Fruit fly (Drosophila melanogaster): ENCODE results near the gene CG32638.

Gene CG32638

dm6 chrX:13128750-13129152 is at the start of gene CG32638, which contains the start of the genes CG15717 and MFS10 (continued):
- TF ChIP-seq CG7556 (GFP tag; optimal IDR thresholded peaks at IDR 0.05) (no peak), GATAe (GFP tag; conservative IDR thresholded peaks at IDR 0.05) (peak; percentile 51; the same call in 1 of the 2 replicates), CG7928 (GFP tag; optimal IDR thresholded peaks at IDR 0.05) (no peak), dimm (GFP tag; IDR thresholded peaks at IDR 0.05) (no peak), CG18262 (tag; optimal IDR thresholded peaks at IDR 0.05) (no peak), dm (GFP tag; optimal IDR thresholded peaks at IDR 0.05) (peak; percentile 55), CG18476 (GFP tag; optimal IDR thresholded peaks at IDR 0.05) (no peak), salm (tag; optimal IDR thresholded peaks at IDR 0.05) (no peak), CG32767 (GFP tag; IDR thresholded peaks at IDR 0.05) (no peak), Sry-δ (GFP tag; optimal IDR thresholded peaks at IDR 0.05) (peak; percentile 53), ems (GFP tag; optimal IDR thresholded peaks at IDR 0.05) (no peak), CG7786 (GFP tag; optimal IDR thresholded peaks at IDR 0.05) (no peak), wdn (GFP tag; IDR thresholded peaks at IDR 0.05) (no peak), dysf (GFP tag; IDR thresholded peaks at IDR 0.05) (no peak), luna (GFP tag; optimal IDR thresholded peaks at IDR 0.05) (no peak), pnt (GFP tag; optimal IDR thresholded peaks at IDR 0.05) (no peak), CG8944 (GFP tag; optimal IDR thresholded peaks at IDR 0.05) (no peak), zfh1 (GFP tag; IDR thresholded peaks at IDR 0.05) (peak; percentile 31; the same call in 1 of the 3 replicates), sob (GFP tag; IDR thresholded peaks at IDR 0.05) (peak; percentile 33; the same call in 1 of the 2 replicates), E2f2 (GFP tag; IDR thresholded peaks at IDR 0.05) (peak; percentile 75), p53 (GFP tag; optimal IDR thresholded peaks at IDR 0.05) (no peak), CG4360 (GFP tag; IDR thresholded peaks at IDR 0.05) (no peak), Atf-2 (GFP tag; optimal IDR thresholded peaks at IDR 0.05) (no peak), Drgx (GFP tag; IDR thresholded peaks at IDR 0.05) (no peak), Trl (optimal IDR thresholded peaks at IDR 0.05) (no peak), Trl (GFP tag; optimal IDR thresholded peaks at IDR 0.05) (no peak), sens-2 (GFP tag; IDR thresholded peaks at IDR 0.05) (no peak), Camta (GFP tag; optimal IDR thresholded peaks at IDR 0.05) (no peak), grn (GFP tag; optimal IDR thresholded peaks at IDR 0.05) (peak; percentile 99), sima (GFP tag; optimal IDR thresholded peaks at IDR 0.05) (no peak), tgo (GFP tag; IDR thresholded peaks at IDR 0.05) (no peak), nerfin-1 (tag; optimal IDR thresholded peaks at IDR 0.05) (peak; percentile 4), emc (GFP tag; optimal IDR thresholded peaks at IDR 0.05) (no peak), NK7.1 (GFP tag; optimal IDR thresholded peaks at IDR 0.05) (no peak), CG1602 (GFP tag; optimal IDR thresholded peaks at IDR 0.05) (no peak), Dfd (GFP tag; optimal IDR thresholded peaks at IDR 0.05) (no peak), Gug (GFP tag; IDR thresholded peaks at IDR 0.05) (no peak), CG6683 (GFP tag; optimal IDR thresholded peaks at IDR 0.05) (no peak), CG5245 (GFP tag; optimal IDR thresholded peaks at IDR 0.05) (no peak), gro (GFP tag; optimal IDR thresholded peaks at IDR 0.05) (peak; percentile 35), CG10209 (GFP tag; optimal IDR thresholded peaks at IDR 0.05) (no peak), gce (GFP tag; IDR thresholded peaks at IDR 0.05) (no peak), Antp (GFP tag; optimal IDR thresholded peaks at IDR 0.05) (no peak), CG34422 (GFP tag; IDR thresholded peaks at IDR 0.05) (peak; percentile 55; the same call in 1 of the 3 replicates), CG10543 (GFP tag; optimal IDR thresholded peaks at IDR 0.05) (peak; percentile 52), gem (tag; optimal IDR thresholded peaks at IDR 0.05) (peak; percentile 6), Hey (tag; optimal IDR thresholded peaks at IDR 0.05) (no peak), eve (GFP tag; optimal IDR thresholded peaks at IDR 0.05) (no peak), CG11456 (GFP tag; IDR thresholded peaks at IDR 0.05) (no peak), rib (GFP tag; IDR thresholded peaks at IDR 0.05) (no peak), pb (GFP tag; optimal IDR thresholded peaks at IDR 0.05) (no peak), lov (optimal IDR thresholded peaks at IDR 0.05) (no peak), lov (GFP tag; IDR thresholded peaks at IDR 0.05) (no peak), pan (optimal IDR thresholded peaks at IDR 0.05) (no peak), pan (GFP tag; optimal IDR thresholded peaks at IDR 0.05 in 1 of 2, IDR thresholded peaks at IDR 0.05 in 1 of 2) (no peak)
